Worm (Caenorhabditis elegans) whole organism, late embryonic: ENCODE measurements around the gene tig-2.

Source experiments
- C08G9.2 ChIP-seq: sonication (generic microtip); optimal IDR thresholded peaks from 2 replicates; lab custom pipeline; 2016; ENCODE audit warnings: mild to moderate bottlenecking, missing genetic modification characterization, moderate library complexity, missing compliant biosample characterization
- F13H6.1 ChIP-seq: sonication (generic microtip); optimal IDR thresholded peaks from 2 replicates; lab custom pipeline; 2016; ENCODE audit warnings: missing genetic modification characterization, missing compliant biosample characterization
- K02D7.2 ChIP-seq: sonication (generic microtip); optimal IDR thresholded peaks from 2 replicates; lab custom pipeline; 2017; ENCODE audit warnings: mild to moderate bottlenecking, missing genetic modification characterization, missing compliant biosample characterization
- K09A11.1 ChIP-seq: sonication (generic microtip); optimal IDR thresholded peaks from 2 replicates; lab custom pipeline; 2017; ENCODE audit warnings: antibody characterized with exemption, mild to moderate bottlenecking, missing genetic modification characterization, missing compliant biosample characterization; ENCODE audit not compliant: insufficient read depth
- T23F11.4 ChIP-seq: fragments of 200-800 bp; sonication (Bioruptor generic); optimal IDR thresholded peaks from 2 replicates; lab custom pipeline; 2018; ENCODE audit warnings: mild to moderate bottlenecking, missing genetic modification characterization, missing compliant biosample characterization
- Y22D7AL.16 ChIP-seq: sonication (generic microtip); optimal IDR thresholded peaks from 2 replicates; lab custom pipeline; 2016; ENCODE audit warnings: missing genetic modification characterization, missing compliant biosample characterization
- ama-1 ChIP-seq: fragments of 150-350 bp; optimal IDR thresholded peaks from 2 replicates; lab custom pipeline; 2014
- dmd-4 ChIP-seq: sonication (generic microtip); optimal IDR thresholded peaks from 2 replicates; lab custom pipeline; 2016; ENCODE audit warnings: borderline replicate concordance, missing genetic modification characterization, missing compliant biosample characterization
- elt-2 ChIP-seq: sonication (generic microtip); optimal IDR thresholded peaks from 2 replicates; lab custom pipeline; 2016; ENCODE audit warnings: missing genetic modification reagents, missing genetic modification characterization, missing compliant biosample characterization
- eyg-1 ChIP-seq: sonication (generic microtip); optimal IDR thresholded peaks from 2 replicates; lab custom pipeline; 2016; ENCODE audit warnings: missing genotype, missing genetic modification characterization, missing compliant biosample characterization
- hlh-30 ChIP-seq: sonication (generic microtip); optimal IDR thresholded peaks from 2 replicates; lab custom pipeline; 2017; ENCODE audit warnings: antibody characterized with exemption, missing genetic modification characterization, missing compliant biosample characterization; ENCODE audit not compliant: insufficient read depth
- lim-6 ChIP-seq: sonication (generic microtip); optimal IDR thresholded peaks from 2 replicates; lab custom pipeline; 2016; ENCODE audit warnings: missing genetic modification characterization, missing compliant biosample characterization
- mec-3 ChIP-seq: sonication (generic microtip); optimal IDR thresholded peaks from 2 replicates; lab custom pipeline; 2016; ENCODE audit warnings: borderline replicate concordance, missing genetic modification characterization, missing compliant biosample characterization
- nfya-1 ChIP-seq: sonication (generic microtip); optimal IDR thresholded peaks from 2 replicates; lab custom pipeline; 2017; ENCODE audit warnings: missing genetic modification characterization, mild to moderate bottlenecking, missing compliant biosample characterization, antibody characterized with exemption, moderate library complexity
- nhr-11 ChIP-seq: fragments of 150-350 bp; optimal IDR thresholded peaks from 2 replicates; lab custom pipeline; 2014; ENCODE audit warnings: missing biosample characterization, missing genetic modification characterization
- npax-4 ChIP-seq: sonication (generic microtip); optimal IDR thresholded peaks from 2 replicates; lab custom pipeline; 2016; ENCODE audit warnings: missing genetic modification characterization, missing compliant biosample characterization
- pax-1 ChIP-seq: fragments of 150-350 bp; optimal IDR thresholded peaks from 2 replicates; lab custom pipeline; 2014; ENCODE audit warnings: missing biosample characterization, missing genetic modification characterization
- pha-4 ChIP-seq: fragments of 150-350 bp; optimal IDR thresholded peaks from 2 replicates; lab custom pipeline; 2018; ENCODE audit warnings: missing biosample characterization, missing genetic modification reagents, missing genetic modification characterization
- rnt-1 ChIP-seq: sonication (generic microtip); optimal IDR thresholded peaks from 2 replicates; lab custom pipeline; 2016; ENCODE audit warnings: missing genetic modification characterization, missing compliant biosample characterization
- ttx-3 ChIP-seq: sonication (generic microtip); optimal IDR thresholded peaks from 2 replicates; lab custom pipeline; 2016; ENCODE audit warnings: missing genetic modification reagents, missing genetic modification characterization, missing compliant biosample characterization
- unc-42 ChIP-seq: sonication (generic microtip); optimal IDR thresholded peaks from 2 replicates; lab custom pipeline; 2016; ENCODE audit warnings: missing genotype, missing genetic modification characterization, missing compliant biosample characterization
- unc-86 ChIP-seq: sonication (generic microtip); optimal IDR thresholded peaks from 2 replicates; lab custom pipeline; 2016; ENCODE audit warnings: missing genetic modification characterization, missing compliant biosample characterization

Gene tig-2

DNA sequence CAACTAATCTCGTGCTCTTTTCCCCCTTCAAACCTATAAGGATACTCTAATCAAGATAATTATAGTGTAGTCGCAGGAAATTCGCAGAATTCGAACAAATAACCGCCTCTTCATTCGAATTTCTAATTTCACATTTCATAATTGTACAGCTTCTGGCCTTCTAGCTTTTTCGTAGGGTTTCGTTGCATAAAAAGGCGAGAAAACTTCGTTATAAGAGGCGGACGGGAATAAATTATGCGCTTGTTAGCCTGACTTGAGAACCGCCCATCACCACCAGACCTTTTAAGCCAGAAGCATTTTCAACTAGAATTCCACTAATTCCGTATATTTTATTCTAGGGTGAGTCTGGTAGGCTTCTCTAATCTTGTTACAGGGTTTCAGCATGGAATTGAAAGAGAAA, 48.3 kb downstream of the tig-2 start, which contains the start of gene K03B4.4:
Gene K03B4.4 (plus strand): TSS at position 301 of the 400 bp plus-strand sequence.
- TF ChIP-seq unc-86 (tag; lab: Kevin White, UChicago) (no peak), lim-6 (tag; lab: Kevin White, UChicago) (no peak), ama-1 (lab: Kevin White, UChicago) (no peak), dmd-4 (tag; lab: Kevin White, UChicago) (no peak), Y22D7AL.16 (tag; lab: Kevin White, UChicago) (no peak), rnt-1 (tag; lab: Kevin White, UChicago) (no peak), hlh-30 (tag; lab: Kevin White, UChicago) (no peak), T23F11.4 (GFP tag; lab: Kevin White, UChicago) (no peak), mec-3 (tag; lab: Kevin White, UChicago) (no peak), K02D7.2 (tag; lab: Kevin White, UChicago) (no peak), npax-4 (tag; lab: Kevin White, UChicago) (no peak), C08G9.2 (tag; lab: Kevin White, UChicago) (no peak), pha-4 (tag; lab: Kevin White, UChicago) (no peak), F13H6.1 (tag; lab: Kevin White, UChicago) (no peak), nhr-11 (tag; lab: Kevin White, UChicago) (no peak), unc-42 (tag; lab: Kevin White, UChicago) (no peak), eyg-1 (no peak), ttx-3 (no peak), elt-2 (tag; lab: Kevin White, UChicago) (no peak), K09A11.1 (tag; lab: Kevin White, UChicago) (no peak)

DNA sequence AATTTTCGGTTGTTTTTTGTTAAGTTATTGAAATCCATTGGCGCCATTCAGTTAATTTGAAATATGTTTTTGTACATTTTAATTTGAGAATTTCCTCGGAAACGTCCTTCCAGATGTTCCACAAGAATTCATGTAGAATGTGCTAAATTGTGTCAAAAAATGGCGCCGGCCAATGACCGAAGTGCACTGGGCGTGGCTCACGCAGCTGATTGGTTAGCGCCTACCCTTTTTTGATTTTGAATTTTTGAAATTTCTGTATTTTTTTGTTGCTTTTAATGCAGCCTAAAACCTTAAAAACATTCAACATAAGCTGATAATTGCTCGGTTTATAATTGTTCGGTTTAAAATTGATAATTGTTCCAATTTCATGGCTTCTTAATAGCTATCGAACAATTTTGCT, 53.1 kb downstream of the tig-2 start:
- peak; percentile 65 for TF ChIP-seq nfya-1 (tag; lab: Kevin White, UChicago)
- TF ChIP-seq pax-1 (tag; lab: Kevin White, UChicago) = no peak
